Worm (Caenorhabditis elegans) whole organism, young adult: ENCODE results near the gene M116.5.
A peak's percentile ranks its signal among the peaks of the same experiment; 100 is the strongest.

Experiments
- B0019.2 ChIP-seq: fragments of 200-800 bp; sonication (Bioruptor generic); conservative IDR thresholded peaks from 2 replicates; pipeline ENCODE4 v1.3.6; 2022; ENCODE audit warnings: missing genetic modification reagents, missing genetic modification characterization, missing compliant biosample characterization
- F23B12.7 ChIP-seq: sonication (generic microtip); optimal IDR thresholded peaks from 2 replicates; lab custom pipeline; 2017; ENCODE audit warnings: missing genetic modification characterization, mild to moderate bottlenecking, missing compliant biosample characterization, antibody characterized with exemption, moderate library complexity; ENCODE audit not compliant: insufficient read depth
- F33H1.4 ChIP-seq: fragments of 200-800 bp; sonication (Bioruptor generic); IDR thresholded peaks from 2 replicates; pipeline ENCODE4 v1.3.6; 2022; ENCODE audit warnings: missing genetic modification reagents, missing genetic modification characterization, missing compliant biosample characterization
- F52B5.7 ChIP-seq: sonication (generic microtip); optimal IDR thresholded peaks from 2 replicates; lab custom pipeline; 2016; ENCODE audit warnings: mild to moderate bottlenecking, missing genetic modification characterization, missing compliant biosample characterization
- K11D2.4 ChIP-seq: fragments of 200-800 bp; sonication (Bioruptor generic); IDR thresholded peaks from 2 replicates; pipeline ENCODE4 v1.3.6; 2022; ENCODE audit warnings: missing genetic modification reagents, missing genetic modification characterization, missing compliant biosample characterization
- T07F8.4 ChIP-seq: sonication (generic microtip); optimal IDR thresholded peaks from 2 replicates; lab custom pipeline; 2016; ENCODE audit warnings: mild to moderate bottlenecking, missing genetic modification characterization, moderate library complexity, missing compliant biosample characterization
- T26A5.8 ChIP-seq: sonication (generic microtip); optimal IDR thresholded peaks from 2 replicates; lab custom pipeline; 2016; ENCODE audit warnings: missing genetic modification characterization, missing compliant biosample characterization
- akir-1 ChIP-seq: fragments of 200-800 bp; sonication (Bioruptor generic); optimal IDR thresholded peaks from 2 replicates; lab custom pipeline; 2018; ENCODE audit warnings: mild to moderate bottlenecking, missing genetic modification characterization, moderate library complexity, missing compliant biosample characterization
- ama-1 ChIP-seq, 3 experiments: fragments of 150-350 bp in 1 of 3; sonication (generic microtip) in 2 of 3; optimal IDR thresholded peaks; 2 replicates each; lab custom pipeline; 2014 to 2018; ENCODE audit warnings: missing biosample characterization in 2 of 3, missing genetic modification characterization in 2 of 3, missing genetic modification reagents in 2 of 3
- atf-7 ChIP-seq: sonication (generic microtip); optimal IDR thresholded peaks from 2 replicates; lab custom pipeline; 2017; ENCODE audit warnings: mild to moderate bottlenecking, missing genetic modification characterization, missing compliant biosample characterization
- athp-1 ChIP-seq: sonication (generic microtip); optimal IDR thresholded peaks from 2 replicates; lab custom pipeline; 2017; ENCODE audit warnings: mild to moderate bottlenecking, missing genetic modification characterization, missing compliant biosample characterization
- attf-5 ChIP-seq: fragments of 200-800 bp; sonication (Bioruptor generic); optimal IDR thresholded peaks from 2 replicates; lab custom pipeline; 2018; ENCODE audit warnings: mild to moderate bottlenecking, missing genetic modification characterization, missing compliant biosample characterization
- attf-6 ChIP-seq: fragments of 200-800 bp; sonication (Bioruptor generic); IDR thresholded peaks from 2 replicates; pipeline ENCODE4 v1.3.6; 2022; ENCODE audit warnings: missing genetic modification reagents, missing genetic modification characterization, missing compliant biosample characterization
- ccch-3 ChIP-seq: fragments of 200-800 bp; sonication (Bioruptor generic); optimal IDR thresholded peaks from 2 replicates; lab custom pipeline; 2018; ENCODE audit warnings: mild to moderate bottlenecking, missing genetic modification characterization, missing compliant biosample characterization
- ceh-40 ChIP-seq: fragments of 200-800 bp; sonication (Bioruptor generic); IDR thresholded peaks from 2 replicates; pipeline ENCODE4 v1.3.6; 2022; ENCODE audit warnings: missing genetic modification characterization, missing compliant biosample characterization
- ceh-79 ChIP-seq: sonication (generic microtip); optimal IDR thresholded peaks from 2 replicates; lab custom pipeline; 2017; ENCODE audit warnings: mild to moderate bottlenecking, missing genetic modification characterization, missing compliant biosample characterization
- ceh-91 ChIP-seq: fragments of 200-800 bp; sonication (Bioruptor generic); IDR thresholded peaks from 2 replicates; pipeline ENCODE4 v1.3.6; 2022; ENCODE audit warnings: missing genetic modification reagents, missing genetic modification characterization, missing compliant biosample characterization
- dox-1 ChIP-seq: fragments of 200-800 bp; sonication (Bioruptor generic); IDR thresholded peaks from 2 replicates; pipeline ENCODE4 v1.3.6; 2022; ENCODE audit warnings: missing genetic modification reagents, missing genetic modification characterization, missing compliant biosample characterization
- egrh-3 ChIP-seq: fragments of 200-800 bp; sonication (Bioruptor generic); IDR thresholded peaks from 2 replicates; pipeline ENCODE4 v1.3.6; 2022; ENCODE audit warnings: missing genetic modification reagents, missing genetic modification characterization, missing compliant biosample characterization
- ekl-4 ChIP-seq: fragments of 200-800 bp; sonication (Bioruptor generic); IDR thresholded peaks from 2 replicates; pipeline ENCODE4 v1.3.6; 2022; ENCODE audit warnings: missing genetic modification reagents, missing genetic modification characterization, missing compliant biosample characterization
- ets-4 ChIP-seq: fragments of 200-800 bp; sonication (Bioruptor generic); optimal IDR thresholded peaks from 2 replicates; lab custom pipeline; 2018; ENCODE audit warnings: mild to moderate bottlenecking, missing genetic modification characterization, missing compliant biosample characterization
- him-1 ChIP-seq: sonication (generic microtip); optimal IDR thresholded peaks from 2 replicates; lab custom pipeline; 2016; ENCODE audit warnings: missing genotype, missing genetic modification reagents, missing genetic modification characterization, missing compliant biosample characterization
- hlh-12 ChIP-seq: sonication (generic microtip); optimal IDR thresholded peaks from 2 replicates; lab custom pipeline; 2016; ENCODE audit warnings: missing genetic modification characterization, missing compliant biosample characterization
- hlh-26 ChIP-seq: fragments of 200-800 bp; sonication (Bioruptor generic); conservative IDR thresholded peaks from 2 replicates; pipeline ENCODE4 v1.3.6; 2022; ENCODE audit warnings: missing genetic modification reagents, missing genetic modification characterization, missing compliant biosample characterization
- hsf-1 ChIP-seq: fragments of 200-800 bp; sonication (Bioruptor generic); IDR thresholded peaks from 2 replicates; pipeline ENCODE4 v1.3.6; 2022; ENCODE audit warnings: missing genetic modification reagents, missing genetic modification characterization, missing compliant biosample characterization
- let-607 ChIP-seq, 2 experiments: fragments of 200-800 bp in 1 of 2; sonication (Bioruptor generic) in 1 of 2; sonication (generic microtip) in 1 of 2; optimal IDR thresholded peaks; 2 replicates each; lab custom pipeline; 2016 to 2018; ENCODE audit warnings: mild to moderate bottlenecking in 2 of 2, missing compliant biosample characterization in 2 of 2, missing genetic modification characterization in 2 of 2, moderate library complexity in 2 of 2, missing genotype in 1 of 2
- madf-3 ChIP-seq: fragments of 200-800 bp; sonication (Bioruptor generic); IDR thresholded peaks from 2 replicates; pipeline ENCODE4 v1.3.6; 2022; ENCODE audit warnings: missing genetic modification reagents, missing genetic modification characterization, missing compliant biosample characterization
- mxl-1 ChIP-seq: sonication (generic microtip); optimal IDR thresholded peaks from 2 replicates; lab custom pipeline; 2016; ENCODE audit warnings: missing genetic modification characterization, missing compliant biosample characterization
- nfya-1 ChIP-seq: sonication (generic microtip); optimal IDR thresholded peaks from 2 replicates; lab custom pipeline; 2017; ENCODE audit warnings: antibody characterized with exemption, missing compliant biosample characterization, missing genetic modification characterization, borderline replicate concordance; ENCODE audit not compliant: insufficient read depth
- nfyb-1 ChIP-seq: fragments of 200-800 bp; sonication (Bioruptor generic); IDR thresholded peaks from 2 replicates; pipeline ENCODE4 v1.3.6; 2022; ENCODE audit warnings: missing genetic modification reagents, missing genetic modification characterization, missing compliant biosample characterization
- nhr-27 ChIP-seq: fragments of 200-800 bp; sonication (Bioruptor generic); optimal IDR thresholded peaks from 2 replicates; lab custom pipeline; 2018; ENCODE audit warnings: mild to moderate bottlenecking, missing genetic modification characterization, moderate library complexity, missing compliant biosample characterization
- nhr-80 ChIP-seq: sonication (generic microtip); optimal IDR thresholded peaks from 2 replicates; lab custom pipeline; 2016; ENCODE audit warnings: missing genetic modification characterization, missing compliant biosample characterization
- rec-8 ChIP-seq, 2 experiments: sonication (generic microtip); optimal IDR thresholded peaks; 2 replicates each; lab custom pipeline; 2016; ENCODE audit warnings: mild to moderate bottlenecking in 2 of 2, missing genetic modification characterization in 2 of 2, missing genetic modification reagents in 2 of 2, missing genotype in 2 of 2, missing biosample characterization in 1 of 2, missing compliant biosample characterization in 1 of 2, moderate library complexity in 1 of 2
- rpc-1 ChIP-seq, 2 experiments: fragments of 150-350 bp in 1 of 2; sonication (generic microtip) in 1 of 2; optimal IDR thresholded peaks; 2 replicates each; lab custom pipeline; 2014 to 2018; ENCODE audit warnings: missing biosample characterization in 1 of 2, missing genetic modification characterization in 1 of 2, missing genetic modification reagents in 1 of 2, missing genotype in 1 of 2
- tbp1 ChIP-seq: fragments of 200-800 bp; sonication (Bioruptor generic); optimal IDR thresholded peaks from 2 replicates; lab custom pipeline; 2018; ENCODE audit warnings: mild to moderate bottlenecking, missing genetic modification characterization, missing compliant biosample characterization
- unc-62 ChIP-seq: fragments of 150-350 bp; optimal IDR thresholded peaks from 2 replicates; lab custom pipeline; 2014; ENCODE audit warnings: missing biosample characterization, missing genetic modification reagents, missing genetic modification characterization
- zfh-2 ChIP-seq: fragments of 200-800 bp; sonication (Bioruptor generic); conservative IDR thresholded peaks from 2 replicates; pipeline ENCODE4 v1.3.6; 2022; ENCODE audit warnings: missing genetic modification reagents, missing genetic modification characterization, missing compliant biosample characterization
- ztf-18 ChIP-seq: sonication (generic microtip); optimal IDR thresholded peaks from 2 replicates; lab custom pipeline; 2016; ENCODE audit warnings: missing genotype, mild to moderate bottlenecking, missing genetic modification characterization, missing compliant biosample characterization

M116.5 gene

ce11 chrIV:8453178-8453577 lies 32.3 kb upstream of the M116.5 start:
- TF ChIP-seq atf-7 = peak; percentile 26
- no peak for TF ChIP-seq egrh-3 (GFP tag; lab: Robert Waterston, UW)
- no peak for TF ChIP-seq madf-3 (GFP tag; lab: Robert Waterston, UW)
- peak; percentile 25 for TF ChIP-seq tbp1 (GFP tag; lab: Kevin White, UChicago)
- 0 out of 2 replicates have a peak, but pooled peaks have one; percentile 25 for TF ChIP-seq nfyb-1 (GFP tag; lab: Robert Waterston, UW)
- no peak for TF ChIP-seq ccch-3 (GFP tag; lab: Kevin White, UChicago)
- no peak for TF ChIP-seq ama-1 (optimal IDR thresholded peaks at IDR 0.05; lab: Kevin White, UChicago)
- no peak for TF ChIP-seq ama-1 (GFP tag; optimal IDR thresholded peaks at IDR 0.05; lab: Kevin White, UChicago)
- no peak for TF ChIP-seq ceh-91 (GFP tag; lab: Robert Waterston, UW)
- no peak for TF ChIP-seq him-1 (tag; lab: Kevin White, UChicago)
- TF ChIP-seq nhr-80 (tag; lab: Kevin White, UChicago) = peak; percentile 86
- no peak for TF ChIP-seq mxl-1
- TF ChIP-seq rpc-1 (optimal IDR thresholded peaks at IDR 0.05; lab: Kevin White, UChicago) = no peak
- no peak for TF ChIP-seq rpc-1 (tag; optimal IDR thresholded peaks at IDR 0.05; lab: Kevin White, UChicago)
- no peak for TF ChIP-seq hlh-12 (tag; lab: Kevin White, UChicago)
- TF ChIP-seq athp-1 (tag; lab: Kevin White, UChicago) = no peak
- TF ChIP-seq nfya-1 (tag; lab: Kevin White, UChicago) = no peak
- TF ChIP-seq ekl-4 = no peak
- TF ChIP-seq ceh-79 = no peak
- TF ChIP-seq F23B12.7 (tag; lab: Kevin White, UChicago) = no peak
- no peak for TF ChIP-seq ceh-40 (GFP tag; lab: Robert Waterston, UW)
- peak in 1 of 2 experiments; percentile 48 for TF ChIP-seq let-607 (tag; optimal IDR thresholded peaks at IDR 0.05; lab: Kevin White, UChicago)
- no peak for TF ChIP-seq B0019.2 (GFP tag; lab: Robert Waterston, UW)
- TF ChIP-seq hlh-26 (GFP tag; lab: Robert Waterston, UW) = no peak
- no peak for TF ChIP-seq nhr-27
- no peak for TF ChIP-seq attf-5 (GFP tag; lab: Kevin White, UChicago)
- TF ChIP-seq F33H1.4 (GFP tag; lab: Robert Waterston, UW) = no peak
- TF ChIP-seq zfh-2 (GFP tag; lab: Robert Waterston, UW) = no peak

ce11 chrIV:8451709-8452248 lies 30.9 kb upstream of the M116.5 start, which contains the start of gene eppl-1:
Gene eppl-1 (minus strand): TSS chrIV:8451759.
- TF ChIP-seq nhr-80 (tag; lab: Kevin White, UChicago) = peak; percentile 31
- no peak for TF ChIP-seq ztf-18 (tag; lab: Kevin White, UChicago)

ce11 chrIV:8450534-8450933 lies 29.7 kb upstream of the M116.5 start:
- TF ChIP-seq F33H1.4 (GFP tag; lab: Robert Waterston, UW) (no peak), nhr-80 (tag; lab: Kevin White, UChicago) (peak; percentile 56)
- TF ChIP-seq, all 124 proteins: peak for 1

DNA sequence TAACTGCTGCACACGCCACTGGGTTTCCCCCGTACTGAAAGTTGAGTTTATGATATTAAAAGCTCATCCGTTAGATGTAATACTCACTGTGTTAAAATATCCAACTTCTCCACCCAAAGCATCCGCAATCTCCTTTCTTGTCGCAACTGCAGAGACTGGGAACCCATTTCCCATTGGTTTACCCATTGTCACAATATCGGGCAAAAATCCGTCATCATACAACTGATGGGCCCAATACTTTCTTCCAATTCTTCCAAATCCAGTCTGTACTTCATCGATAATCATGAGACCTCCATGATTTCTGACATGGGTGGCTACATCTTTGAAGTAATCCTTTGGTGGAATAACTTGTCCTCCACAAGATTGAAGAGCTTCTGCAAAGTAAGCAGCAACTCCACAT lies 29.0 kb upstream of the M116.5 start:
- TF ChIP-seq unc-62 (GFP tag; lab: Kevin White, UChicago) (no peak), attf-6 (GFP tag; lab: Robert Waterston, UW) (no peak), hlh-12 (tag; lab: Kevin White, UChicago) (no peak), ets-4 (GFP tag; lab: Kevin White, UChicago) (no peak), rec-8 (tag; optimal IDR thresholded peaks at IDR 0.05; lab: Kevin White, UChicago) (no peak), T26A5.8 (tag; lab: Kevin White, UChicago) (no peak), hsf-1 (no peak), T07F8.4 (tag; lab: Kevin White, UChicago) (no peak), F52B5.7 (tag; lab: Kevin White, UChicago) (no peak), dox-1 (no peak), K11D2.4 (GFP tag; lab: Robert Waterston, UW) (no peak), akir-1 (no peak)
